Worm (Caenorhabditis elegans) whole organism, young adult: ENCODE data around the gene doxa-1.
A peak's percentile ranks its signal among the peaks of the same experiment; 100 is the strongest.

Source experiments
- B0336.3 ChIP-seq: fragments of 200-800 bp; sonication (Bioruptor generic); IDR thresholded peaks from 2 replicates; pipeline ENCODE4 v1.3.6; 2022; ENCODE audit warnings: missing genetic modification characterization, missing compliant biosample characterization
- D2030.7 ChIP-seq: fragments of 200-800 bp; sonication (Bioruptor generic); IDR thresholded peaks from 2 replicates; pipeline ENCODE4 v1.3.6; 2022; ENCODE audit warnings: missing genetic modification reagents, missing genetic modification characterization, missing compliant biosample characterization
- F23B12.7 ChIP-seq: sonication (generic microtip); optimal IDR thresholded peaks from 2 replicates; lab custom pipeline; 2017; ENCODE audit warnings: missing genetic modification characterization, mild to moderate bottlenecking, missing compliant biosample characterization, antibody characterized with exemption, moderate library complexity; ENCODE audit not compliant: insufficient read depth
- F33H1.4 ChIP-seq: fragments of 200-800 bp; sonication (Bioruptor generic); IDR thresholded peaks from 2 replicates; pipeline ENCODE4 v1.3.6; 2022; ENCODE audit warnings: missing genetic modification reagents, missing genetic modification characterization, missing compliant biosample characterization
- F37B4.10 ChIP-seq: fragments of 200-800 bp; sonication (Bioruptor generic); IDR thresholded peaks from 2 replicates; pipeline ENCODE4 v1.3.6; 2022; ENCODE audit warnings: missing genetic modification characterization, missing compliant biosample characterization
- F49E8.2 ChIP-seq: sonication (generic microtip); optimal IDR thresholded peaks from 3 replicates; lab custom pipeline; 2017; ENCODE audit warnings: missing genetic modification characterization, mild to moderate bottlenecking, missing compliant biosample characterization, antibody characterized with exemption, moderate library complexity; ENCODE audit not compliant: insufficient read depth
- K11D2.4 ChIP-seq: fragments of 200-800 bp; sonication (Bioruptor generic); IDR thresholded peaks from 2 replicates; pipeline ENCODE4 v1.3.6; 2022; ENCODE audit warnings: missing genetic modification reagents, missing genetic modification characterization, missing compliant biosample characterization
- T26A5.8 ChIP-seq: sonication (generic microtip); optimal IDR thresholded peaks from 2 replicates; lab custom pipeline; 2016; ENCODE audit warnings: missing genetic modification characterization, missing compliant biosample characterization
- Y53G8AR.9 ChIP-seq: fragments of 200-800 bp; sonication (Bioruptor generic); conservative IDR thresholded peaks from 2 replicates; pipeline ENCODE4 v1.3.6; 2022; ENCODE audit warnings: missing genetic modification reagents, missing genetic modification characterization, missing compliant biosample characterization
- Y79H2A.3 ChIP-seq: fragments of 200-800 bp; sonication (Bioruptor generic); conservative IDR thresholded peaks from 2 replicates; pipeline ENCODE4 v1.3.6; 2022; ENCODE audit warnings: missing genetic modification reagents, missing genetic modification characterization, missing compliant biosample characterization
- akir-1 ChIP-seq: fragments of 200-800 bp; sonication (Bioruptor generic); optimal IDR thresholded peaks from 2 replicates; lab custom pipeline; 2018; ENCODE audit warnings: mild to moderate bottlenecking, missing genetic modification characterization, moderate library complexity, missing compliant biosample characterization
- aptf-3 ChIP-seq: fragments of 200-800 bp; sonication (Bioruptor generic); IDR thresholded peaks from 2 replicates; pipeline ENCODE4 v1.3.6; 2022; ENCODE audit warnings: missing genetic modification characterization, missing compliant biosample characterization
- atf-7 ChIP-seq: sonication (generic microtip); optimal IDR thresholded peaks from 2 replicates; lab custom pipeline; 2017; ENCODE audit warnings: mild to moderate bottlenecking, missing genetic modification characterization, missing compliant biosample characterization
- ccch-3 ChIP-seq: fragments of 200-800 bp; sonication (Bioruptor generic); optimal IDR thresholded peaks from 2 replicates; lab custom pipeline; 2018; ENCODE audit warnings: mild to moderate bottlenecking, missing genetic modification characterization, missing compliant biosample characterization
- cebp-1 ChIP-seq, 2 experiments: fragments of 200-800 bp in 1 of 2; sonication (Bioruptor generic) in 1 of 2; sonication (generic microtip) in 1 of 2; IDR thresholded peaks in 1 of 2; optimal IDR thresholded peaks in 1 of 2; 2 replicates each; pipeline versions ENCODE4 v1.3.6 to Lab custom; 2017 to 2022; ENCODE audit warnings: missing compliant biosample characterization in 2 of 2, missing genetic modification characterization in 2 of 2, mild to moderate bottlenecking in 1 of 2, missing genetic modification reagents in 1 of 2, moderate library complexity in 1 of 2
- ceh-27 ChIP-seq: fragments of 200-800 bp; sonication (Bioruptor generic); optimal IDR thresholded peaks from 2 replicates; lab custom pipeline; 2018; ENCODE audit warnings: mild to moderate bottlenecking, missing genetic modification characterization, moderate library complexity, missing compliant biosample characterization
- ceh-79 ChIP-seq: sonication (generic microtip); optimal IDR thresholded peaks from 2 replicates; lab custom pipeline; 2017; ENCODE audit warnings: mild to moderate bottlenecking, missing genetic modification characterization, missing compliant biosample characterization
- dox-1 ChIP-seq: fragments of 200-800 bp; sonication (Bioruptor generic); IDR thresholded peaks from 2 replicates; pipeline ENCODE4 v1.3.6; 2022; ENCODE audit warnings: missing genetic modification reagents, missing genetic modification characterization, missing compliant biosample characterization
- efl-1 ChIP-seq: fragments of 150-350 bp; optimal IDR thresholded peaks from 2 replicates; lab custom pipeline; 2014; ENCODE audit warnings: missing biosample characterization, missing genetic modification reagents, missing genetic modification characterization
- egl-18 ChIP-seq: fragments of 200-800 bp; sonication (Bioruptor generic); IDR thresholded peaks from 2 replicates; pipeline ENCODE4 v1.3.6; 2022; ENCODE audit warnings: missing genetic modification reagents, missing genetic modification characterization, missing compliant biosample characterization
- egl-44 ChIP-seq: fragments of 200-800 bp; sonication (Bioruptor generic); IDR thresholded peaks from 2 replicates; pipeline ENCODE4 v1.3.6; 2022; ENCODE audit warnings: missing genetic modification reagents, missing genetic modification characterization, missing compliant biosample characterization
- egrh-3 ChIP-seq: fragments of 200-800 bp; sonication (Bioruptor generic); IDR thresholded peaks from 2 replicates; pipeline ENCODE4 v1.3.6; 2022; ENCODE audit warnings: missing genetic modification reagents, missing genetic modification characterization, missing compliant biosample characterization
- ekl-4 ChIP-seq: fragments of 200-800 bp; sonication (Bioruptor generic); IDR thresholded peaks from 2 replicates; pipeline ENCODE4 v1.3.6; 2022; ENCODE audit warnings: missing genetic modification reagents, missing genetic modification characterization, missing compliant biosample characterization
- gei-17 ChIP-seq: fragments of 200-800 bp; sonication (Bioruptor generic); optimal IDR thresholded peaks from 2 replicates; lab custom pipeline; 2018; ENCODE audit warnings: mild to moderate bottlenecking, missing genetic modification characterization, missing compliant biosample characterization
- hsf-1 ChIP-seq: fragments of 200-800 bp; sonication (Bioruptor generic); IDR thresholded peaks from 2 replicates; pipeline ENCODE4 v1.3.6; 2022; ENCODE audit warnings: missing genetic modification reagents, missing genetic modification characterization, missing compliant biosample characterization
- lin-54 ChIP-seq: fragments of 200-800 bp; sonication (Bioruptor generic); optimal IDR thresholded peaks from 2 replicates; lab custom pipeline; 2018; ENCODE audit warnings: mild to moderate bottlenecking, missing genetic modification characterization, missing compliant biosample characterization
- lsl-1 ChIP-seq: fragments of 200-800 bp; sonication (Bioruptor generic); optimal IDR thresholded peaks from 2 replicates; lab custom pipeline; 2018; ENCODE audit warnings: mild to moderate bottlenecking, missing genetic modification characterization, moderate library complexity, missing compliant biosample characterization
- madf-3 ChIP-seq: fragments of 200-800 bp; sonication (Bioruptor generic); IDR thresholded peaks from 2 replicates; pipeline ENCODE4 v1.3.6; 2022; ENCODE audit warnings: missing genetic modification reagents, missing genetic modification characterization, missing compliant biosample characterization
- madf-6 ChIP-seq: fragments of 200-800 bp; sonication (Bioruptor generic); IDR thresholded peaks from 2 replicates; pipeline ENCODE4 v1.3.6; 2022; ENCODE audit warnings: missing genetic modification reagents, missing genetic modification characterization, missing compliant biosample characterization
- madf-8 ChIP-seq: fragments of 200-800 bp; sonication (Bioruptor generic); conservative IDR thresholded peaks from 2 replicates; pipeline ENCODE4 v1.3.6; 2022; ENCODE audit warnings: missing genetic modification reagents, missing genetic modification characterization, missing compliant biosample characterization
- mcd-1 ChIP-seq: fragments of 200-800 bp; sonication (Bioruptor generic); IDR thresholded peaks from 2 replicates; pipeline ENCODE4 v1.3.6; 2022; ENCODE audit warnings: missing genetic modification reagents, missing genetic modification characterization, missing compliant biosample characterization
- mes-4 ChIP-seq: sonication (generic microtip); optimal IDR thresholded peaks from 2 replicates; lab custom pipeline; 2016; ENCODE audit warnings: missing genotype, missing genetic modification characterization, missing compliant biosample characterization
- nfya-2 ChIP-seq: fragments of 200-800 bp; sonication (Bioruptor generic); IDR thresholded peaks from 2 replicates; pipeline ENCODE4 v1.3.6; 2022; ENCODE audit warnings: missing genetic modification reagents, missing genetic modification characterization, missing compliant biosample characterization
- nhr-80 ChIP-seq: sonication (generic microtip); optimal IDR thresholded peaks from 2 replicates; lab custom pipeline; 2016; ENCODE audit warnings: missing genetic modification characterization, missing compliant biosample characterization
- sea-2 ChIP-seq: fragments of 200-800 bp; sonication (Bioruptor generic); IDR thresholded peaks from 2 replicates; pipeline ENCODE4 v1.3.6; 2022; ENCODE audit warnings: missing genetic modification characterization, missing compliant biosample characterization
- snpc-1.1 ChIP-seq: sonication (generic microtip); optimal IDR thresholded peaks from 2 replicates; lab custom pipeline; 2017; ENCODE audit warnings: missing genetic modification characterization, mild to moderate bottlenecking, missing compliant biosample characterization, antibody characterized with exemption, moderate library complexity, missing genotype, missing genetic modification reagents; ENCODE audit not compliant: insufficient read depth
- snpc-1.3 ChIP-seq: sonication (generic microtip); optimal IDR thresholded peaks from 2 replicates; lab custom pipeline; 2017; ENCODE audit warnings: missing genetic modification characterization, mild to moderate bottlenecking, missing compliant biosample characterization, antibody characterized with exemption, moderate library complexity, missing genotype, missing genetic modification reagents; ENCODE audit not compliant: insufficient read depth
- snpc-3.4 ChIP-seq: sonication (generic microtip); optimal IDR thresholded peaks from 2 replicates; lab custom pipeline; 2017; ENCODE audit warnings: missing genetic modification characterization, mild to moderate bottlenecking, missing compliant biosample characterization, antibody characterized with exemption, moderate library complexity, missing genotype, missing genetic modification reagents
- tbp1 ChIP-seq: fragments of 200-800 bp; sonication (Bioruptor generic); optimal IDR thresholded peaks from 2 replicates; lab custom pipeline; 2018; ENCODE audit warnings: mild to moderate bottlenecking, missing genetic modification characterization, missing compliant biosample characterization
- xnd-1 ChIP-seq: sonication (generic microtip); optimal IDR thresholded peaks from 2 replicates; lab custom pipeline; 2016; ENCODE audit warnings: missing genotype, missing genetic modification reagents, missing genetic modification characterization, missing compliant biosample characterization
- zim-3 ChIP-seq: sonication (generic microtip); optimal IDR thresholded peaks from 2 replicates; lab custom pipeline; 2017; ENCODE audit warnings: mild to moderate bottlenecking, missing genetic modification characterization, moderate library complexity, missing compliant biosample characterization
- ztf-28 ChIP-seq: fragments of 200-800 bp; sonication (Bioruptor generic); IDR thresholded peaks from 2 replicates; pipeline ENCODE4 v1.3.6; 2022; ENCODE audit warnings: missing genetic modification reagents, missing genetic modification characterization, missing compliant biosample characterization
- ztf-6 ChIP-seq: fragments of 200-800 bp; sonication (Bioruptor generic); IDR thresholded peaks from 2 replicates; pipeline ENCODE4 v1.3.6; 2022; ENCODE audit warnings: missing genetic modification reagents, missing genetic modification characterization, missing compliant biosample characterization

Gene doxa-1

DNA sequence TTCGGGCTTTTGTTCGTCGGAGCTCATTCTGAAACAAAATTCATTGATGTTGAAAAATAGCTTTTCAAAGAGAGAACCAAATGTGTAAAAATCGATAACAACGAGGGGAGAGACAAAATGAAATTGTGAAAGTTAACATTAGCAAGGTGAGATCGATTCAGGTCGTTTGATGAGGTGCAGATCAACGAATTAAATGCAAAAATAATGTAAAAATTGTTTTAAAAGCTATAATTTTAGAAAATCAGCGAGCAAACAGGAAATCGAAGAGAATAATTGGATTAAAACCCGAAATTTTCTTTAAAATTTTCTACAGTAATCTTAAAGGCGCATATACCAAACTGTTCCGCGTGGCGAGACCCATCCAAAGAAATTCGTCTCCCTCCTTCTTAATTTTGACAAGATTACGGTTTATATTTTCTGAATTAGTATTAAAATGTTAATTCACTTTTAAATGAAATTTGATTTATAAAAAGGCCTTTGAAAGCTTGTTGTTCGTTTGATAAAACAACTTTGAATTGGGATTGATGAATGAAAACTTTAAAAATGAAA, 37.6 kb downstream of the doxa-1 start, which contains the start of gene C13G5.2:
Gene C13G5.2, minus strand, starts transcription at position 51 of the 549 bp plus-strand sequence.
- TF ChIP-seq ccch-3 (GFP tag; lab: Kevin White, UChicago) (no peak), F33H1.4 (GFP tag; lab: Robert Waterston, UW) (peak; percentile 92), hsf-1 (GFP tag; lab: Robert Waterston, UW) (0 out of 2 replicates have a peak, but pooled peaks have one; percentile 46), lsl-1 (GFP tag; lab: Kevin White, UChicago) (peak; percentile 94), lin-54 (GFP tag; lab: Kevin White, UChicago) (peak; percentile 9), mcd-1 (peak; percentile 27; the same call in 1 of the 2 replicates), zim-3 (tag; lab: Kevin White, UChicago) (no peak), tbp1 (GFP tag; lab: Kevin White, UChicago) (peak; percentile 31), madf-8 (GFP tag; lab: Robert Waterston, UW) (peak; percentile 77), snpc-1.3 (tag; lab: Kevin White, UChicago) (peak; percentile 48), Y53G8AR.9 (GFP tag; lab: Robert Waterston, UW) (no peak), egl-44 (GFP tag; lab: Robert Waterston, UW) (no peak), mes-4 (tag; lab: Kevin White, UChicago) (no peak), snpc-3.4 (peak; percentile 74), atf-7 (no peak), D2030.7 (GFP tag; lab: Robert Waterston, UW) (peak; percentile 55; the same call in 1 of the 2 replicates), efl-1 (peak; percentile 46), madf-6 (peak; percentile 91), Y79H2A.3 (GFP tag; lab: Robert Waterston, UW) (no peak), xnd-1 (tag; lab: Kevin White, UChicago) (peak; percentile 87), ekl-4 (no peak), sea-2 (GFP tag; lab: Robert Waterston, UW) (no peak)

DNA sequence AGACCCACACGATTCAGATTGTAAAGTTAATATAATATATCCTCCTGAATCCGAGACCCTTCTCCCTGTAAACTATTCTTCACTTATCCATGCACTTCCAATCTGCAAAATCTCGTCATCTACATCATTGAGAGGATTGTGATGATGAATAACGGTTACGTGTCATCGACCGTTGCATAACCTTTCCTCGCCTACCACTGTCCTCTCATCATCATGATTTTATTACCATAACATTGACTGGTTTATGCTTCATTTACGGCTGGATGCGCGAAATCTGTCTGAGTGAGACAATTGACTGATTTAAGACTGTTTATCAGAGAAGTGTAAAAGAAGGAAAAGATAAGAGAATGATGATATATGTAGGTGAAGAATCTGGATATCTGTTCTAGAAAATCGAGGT, 39.4 kb downstream of the doxa-1 start:
- TF ChIP-seq K11D2.4 (GFP tag; lab: Robert Waterston, UW) = no peak
- TF ChIP-seq atf-7 = no peak
- no peak for TF ChIP-seq F49E8.2 (tag; lab: Kevin White, UChicago)
- TF ChIP-seq F23B12.7 = no peak
- TF ChIP-seq egl-18 = no peak
- TF ChIP-seq nfya-2 (GFP tag; lab: Robert Waterston, UW) = no peak
- no peak for TF ChIP-seq gei-17 (GFP tag; lab: Kevin White, UChicago)
- no peak for TF ChIP-seq ceh-27
- TF ChIP-seq dox-1 (GFP tag; lab: Robert Waterston, UW) = no peak

DNA sequence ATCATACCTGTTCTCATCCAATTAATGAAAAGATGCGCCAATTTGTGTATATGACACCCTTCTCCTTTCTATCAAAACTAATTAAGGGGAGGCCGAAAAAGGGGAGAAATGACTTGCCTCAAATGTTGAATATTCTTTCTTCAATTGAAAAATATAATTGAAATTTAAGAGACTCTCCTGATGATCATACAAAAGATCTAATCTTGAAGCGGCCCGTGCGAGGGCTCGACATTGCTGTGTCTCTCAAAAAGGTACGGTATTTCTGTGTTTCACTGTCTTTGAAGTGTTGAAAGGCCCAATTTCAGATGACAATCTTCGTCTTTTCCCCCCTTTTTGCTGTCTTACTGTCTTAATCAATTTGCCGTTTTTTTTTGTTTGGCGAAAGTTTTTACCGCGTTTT, 40.1 kb downstream of the doxa-1 start:
- no peak for TF ChIP-seq nhr-80 (tag; lab: Kevin White, UChicago)
- TF ChIP-seq D2030.7 (GFP tag; lab: Robert Waterston, UW) = no peak
- TF ChIP-seq cebp-1 (GFP tag; IDR thresholded peaks at IDR 0.05; lab: Robert Waterston, UW) = no peak
- no peak for TF ChIP-seq cebp-1 (tag; optimal IDR thresholded peaks at IDR 0.05; lab: Kevin White, UChicago)
- no peak for TF ChIP-seq ceh-79
- TF ChIP-seq F37B4.10 = no peak
- TF ChIP-seq ztf-28 (GFP tag; lab: Robert Waterston, UW) = no peak
- no peak for TF ChIP-seq egrh-3 (GFP tag; lab: Robert Waterston, UW)
- no peak for TF ChIP-seq madf-3 (GFP tag; lab: Robert Waterston, UW)
- no peak for TF ChIP-seq ztf-6 (GFP tag; lab: Robert Waterston, UW)
- TF ChIP-seq B0336.3 (GFP tag; lab: Robert Waterston, UW) = no peak
- TF ChIP-seq snpc-1.1 = no peak
- TF ChIP-seq aptf-3 = no peak
- no peak for TF ChIP-seq T26A5.8 (tag; lab: Kevin White, UChicago)
- TF ChIP-seq akir-1 (GFP tag; lab: Kevin White, UChicago) = no peak
